Fruit fly (Drosophila melanogaster) whole organism, embryonic: ENCODE data around the gene hfp.

ENCODE experiments used
- CG10431 ChIP-seq: fragments of 200-800 bp; sonication (Bioruptor generic); optimal IDR thresholded peaks from 3 replicates; lab custom pipeline; 2018; ENCODE audit warnings: missing biosample characterization, mild to moderate bottlenecking, missing genetic modification characterization
- CG11456 ChIP-seq: fragments of 200-800 bp; sonication (Bioruptor generic); IDR thresholded peaks from 3 replicates; pipeline ENCODE4 v1.3.6; 2022; ENCODE audit warnings: missing biosample characterization, missing genetic modification characterization
- CG1233 ChIP-seq: fragments of 200-800 bp; sonication (Bioruptor generic); optimal IDR thresholded peaks from 4 replicates; lab custom pipeline; 2018; ENCODE audit warnings: missing biosample characterization, mild to moderate bottlenecking, missing genetic modification characterization
- CG13287 ChIP-seq: fragments of 200-800 bp; sonication (Bioruptor generic); IDR thresholded peaks from 2 replicates; pipeline ENCODE4 v1.3.6; 2022; ENCODE audit warnings: missing biosample characterization, missing genetic modification characterization; ENCODE audit not compliant: partially characterized antibody
- CG14667 ChIP-seq: fragments of 200-800 bp; sonication (Bioruptor generic); IDR thresholded peaks from 2 replicates; pipeline ENCODE4 v1.3.6; 2022; ENCODE audit warnings: missing biosample characterization, missing genetic modification characterization
- CG14710 ChIP-seq: fragments of 200-800 bp; sonication (Bioruptor generic); optimal IDR thresholded peaks from 3 replicates; lab custom pipeline; 2019; ENCODE audit warnings: missing biosample characterization, mild to moderate bottlenecking, missing genetic modification characterization, moderate library complexity
- CG15011 ChIP-seq: fragments of 200-800 bp; sonication (Bioruptor generic); optimal IDR thresholded peaks from 3 replicates; lab custom pipeline; 2018; ENCODE audit warnings: missing biosample characterization, mild to moderate bottlenecking, missing genetic modification characterization
- CG1529 ChIP-seq: fragments of 200-800 bp; sonication (Bioruptor generic); optimal IDR thresholded peaks from 3 replicates; lab custom pipeline; 2018; ENCODE audit warnings: missing biosample characterization, missing genetic modification characterization
- CG1602 ChIP-seq: fragments of 200-800 bp; sonication (Bioruptor generic); optimal IDR thresholded peaks from 3 replicates; lab custom pipeline; 2016; ENCODE audit warnings: missing biosample characterization, missing genetic modification characterization
- CG17568 ChIP-seq: fragments of 200-800 bp; sonication (Bioruptor generic); optimal IDR thresholded peaks from 2 replicates; lab custom pipeline; 2018; ENCODE audit warnings: missing biosample characterization, mild to moderate bottlenecking, missing genetic modification characterization, moderate library complexity
- CG17802 ChIP-seq: fragments of 200-800 bp; sonication (Bioruptor generic); optimal IDR thresholded peaks from 2 replicates; lab custom pipeline; 2018; ENCODE audit warnings: missing biosample characterization, mild to moderate bottlenecking, missing genetic modification characterization, moderate library complexity
- CG18011 ChIP-seq: fragments of 200-800 bp; sonication (Bioruptor generic); optimal IDR thresholded peaks from 2 replicates; lab custom pipeline; 2017; ENCODE audit warnings: missing biosample characterization, missing genetic modification characterization, mild to moderate bottlenecking, moderate library complexity, missing genotype
- CG18599 ChIP-seq: fragments of 200-800 bp; sonication (Bioruptor generic); optimal IDR thresholded peaks from 3 replicates; lab custom pipeline; 2017; ENCODE audit warnings: missing biosample characterization, missing genetic modification characterization, mild to moderate bottlenecking, moderate library complexity, missing genetic modification reagents
- CG32532 ChIP-seq: fragments of 200-800 bp; sonication (Bioruptor generic); IDR thresholded peaks from 2 replicates; pipeline ENCODE4 v1.3.6; 2022; ENCODE audit warnings: missing biosample characterization, missing genetic modification characterization
- CG3726 ChIP-seq: fragments of 200-800 bp; sonication (Bioruptor generic); IDR thresholded peaks from 3 replicates; pipeline ENCODE4, ENCODE4 v1.3.6; 2022; ENCODE audit warnings: missing biosample characterization, missing genetic modification characterization
- CG4707 ChIP-seq: fragments of 200-800 bp; sonication (Bioruptor generic); optimal IDR thresholded peaks from 2 replicates; lab custom pipeline; 2018; ENCODE audit warnings: missing biosample characterization, mild to moderate bottlenecking, missing genetic modification characterization, moderate library complexity
- CG6683 ChIP-seq: fragments of 200-800 bp; sonication (Bioruptor generic); optimal IDR thresholded peaks from 2 replicates; lab custom pipeline; 2017; ENCODE audit warnings: missing biosample characterization, mild to moderate bottlenecking, missing genetic modification characterization, missing genetic modification reagents
- CG6854 ChIP-seq: fragments of 200-800 bp; sonication (Bioruptor generic); optimal IDR thresholded peaks from 3 replicates; lab custom pipeline; 2017; ENCODE audit warnings: missing biosample characterization, mild to moderate bottlenecking, missing genetic modification characterization
- CG8765 ChIP-seq: fragments of 200-800 bp; sonication (Bioruptor generic); IDR thresholded peaks from 2 replicates; pipeline ENCODE4 v1.3.6; 2022; ENCODE audit warnings: missing biosample characterization, missing genetic modification characterization
- CG9817 ChIP-seq: fragments of 200-800 bp; sonication (Bioruptor generic); optimal IDR thresholded peaks from 2 replicates; lab custom pipeline; 2018; ENCODE audit warnings: missing biosample characterization, mild to moderate bottlenecking, missing genetic modification characterization, moderate library complexity
- Ets97D ChIP-seq: fragments of 200-800 bp; sonication (Bioruptor generic); optimal IDR thresholded peaks from 3 replicates; lab custom pipeline; 2016; ENCODE audit warnings: missing biosample characterization, missing genetic modification characterization
- Gsc ChIP-seq: fragments of 200-800 bp; sonication (Bioruptor generic); IDR thresholded peaks from 2 replicates; pipeline ENCODE4 v1.3.6; 2022; ENCODE audit warnings: missing biosample characterization, missing genetic modification characterization
- Gug ChIP-seq: fragments of 200-800 bp; sonication (Bioruptor generic); IDR thresholded peaks from 4 replicates; pipeline ENCODE4 v1.3.6; 2022; ENCODE audit warnings: missing biosample characterization, missing genetic modification characterization
- HLH54F ChIP-seq: fragments of 200-800 bp; sonication (Bioruptor generic); optimal IDR thresholded peaks from 3 replicates; lab custom pipeline; 2016; ENCODE audit warnings: missing biosample characterization, missing genetic modification characterization
- Lhr ChIP-seq: fragments of 200-800 bp; sonication (Bioruptor generic); optimal IDR thresholded peaks from 3 replicates; lab custom pipeline; 2017; ENCODE audit warnings: mild to moderate bottlenecking, missing biosample characterization, missing genetic modification reagents, missing genetic modification characterization
- Lpt ChIP-seq: fragments of >200 bp; optimal IDR thresholded peaks from 2 replicates; lab custom pipeline; 2018; ENCODE audit warnings: missing biosample characterization, missing genetic modification characterization
- MTF-1 ChIP-seq: fragments of 200-800 bp; sonication (Bioruptor generic); optimal IDR thresholded peaks from 2 replicates; lab custom pipeline; 2018; ENCODE audit warnings: missing biosample characterization, mild to moderate bottlenecking, missing genetic modification characterization, borderline replicate concordance
- Myb ChIP-seq: fragments of 200-800 bp; sonication (Bioruptor generic); optimal IDR thresholded peaks from 2 replicates; lab custom pipeline; 2016; ENCODE audit warnings: missing biosample characterization, missing genetic modification characterization
- NfI ChIP-seq: fragments of 200-800 bp; sonication (Bioruptor generic); optimal IDR thresholded peaks from 3 replicates; lab custom pipeline; 2018; ENCODE audit warnings: missing biosample characterization, mild to moderate bottlenecking, missing genetic modification characterization, moderate library complexity
- Optix ChIP-seq: fragments of 200-800 bp; sonication (Bioruptor generic); IDR thresholded peaks from 3 replicates; pipeline ENCODE4 v1.3.6; 2022; ENCODE audit warnings: missing biosample characterization, missing genetic modification characterization
- Rx ChIP-seq: fragments of 200-800 bp; sonication (Bioruptor generic); IDR thresholded peaks from 2 replicates; pipeline ENCODE4 v1.3.6; 2022; ENCODE audit warnings: missing biosample characterization, missing genetic modification characterization
- Taf1 ChIP-seq: fragments of 200-800 bp; sonication (Bioruptor generic); IDR thresholded peaks from 2 replicates; pipeline ENCODE4 v1.3.6; 2022; ENCODE audit warnings: missing biosample characterization, missing genetic modification characterization
- Vsx1 ChIP-seq: fragments of 200-800 bp; sonication (Bioruptor generic); optimal IDR thresholded peaks from 2 replicates; lab custom pipeline; 2017; ENCODE audit warnings: missing biosample characterization, mild to moderate bottlenecking, missing genetic modification characterization, missing genetic modification reagents
- chm ChIP-seq: fragments of 200-800 bp; sonication (Bioruptor generic); IDR thresholded peaks from 2 replicates; pipeline ENCODE4 v1.3.6; 2022; ENCODE audit warnings: missing biosample characterization, missing genetic modification characterization
- chn ChIP-seq: fragments of 200-800 bp; sonication (Bioruptor generic); optimal IDR thresholded peaks from 2 replicates; lab custom pipeline; 2016; ENCODE audit warnings: missing biosample characterization, missing genetic modification characterization
- croc ChIP-seq: fragments of 200-800 bp; sonication (Bioruptor generic); conservative IDR thresholded peaks from 3 replicates; pipeline ENCODE4 v1.3.6; 2022; ENCODE audit warnings: missing biosample characterization, missing genetic modification characterization
- cwo ChIP-seq: fragments of 200-800 bp; sonication (Bioruptor generic); optimal IDR thresholded peaks from 3 replicates; lab custom pipeline; 2017; ENCODE audit warnings: missing biosample characterization, missing genetic modification characterization, mild to moderate bottlenecking, moderate library complexity, missing genetic modification reagents
- dysf ChIP-seq: fragments of 200-800 bp; sonication (Bioruptor generic); IDR thresholded peaks from 3 replicates; pipeline ENCODE4 v1.3.6; 2022; ENCODE audit warnings: missing biosample characterization, missing genetic modification characterization
- ems ChIP-seq: fragments of 200-800 bp; sonication (Bioruptor generic); optimal IDR thresholded peaks from 3 replicates; lab custom pipeline; 2016; ENCODE audit warnings: missing biosample characterization, missing genetic modification characterization
- mirr ChIP-seq: fragments of 200-800 bp; sonication (Bioruptor generic); optimal IDR thresholded peaks from 3 replicates; lab custom pipeline; 2018; ENCODE audit warnings: missing biosample characterization, mild to moderate bottlenecking, missing genetic modification characterization
- otp ChIP-seq: fragments of 200-800 bp; sonication (Bioruptor generic); IDR thresholded peaks from 3 replicates; pipeline ENCODE4, ENCODE4 v1.3.6; 2022; ENCODE audit warnings: missing biosample characterization, missing genetic modification characterization
- pb ChIP-seq: fragments of 200-800 bp; sonication (Bioruptor generic); optimal IDR thresholded peaks from 3 replicates; lab custom pipeline; 2016; ENCODE audit warnings: missing biosample characterization, missing genetic modification characterization
- sisA ChIP-seq: fragments of 200-800 bp; sonication (Bioruptor generic); IDR thresholded peaks from 2 replicates; pipeline ENCODE4 v1.3.6; 2022; ENCODE audit warnings: missing biosample characterization, missing genetic modification characterization
- slp2 ChIP-seq: fragments of 200-800 bp; sonication (Bioruptor generic); optimal IDR thresholded peaks from 2 replicates; lab custom pipeline; 2016; ENCODE audit warnings: missing biosample characterization, missing genetic modification characterization
- tin ChIP-seq: fragments of 200-800 bp; sonication (Bioruptor generic); optimal IDR thresholded peaks from 3 replicates; lab custom pipeline; 2016; ENCODE audit warnings: missing biosample characterization, missing genetic modification characterization
- toy ChIP-seq: fragments of 200-800 bp; sonication (Bioruptor generic); IDR thresholded peaks from 2 replicates; pipeline ENCODE4 v1.3.6; 2022; ENCODE audit warnings: missing biosample characterization, missing genetic modification characterization
- ttk ChIP-seq: fragments of 200-800 bp; sonication (Bioruptor generic); IDR thresholded peaks from 2 replicates; pipeline ENCODE4 v2.1.2; 2022; ENCODE audit warnings: missing biosample characterization, missing genetic modification characterization
- z ChIP-seq: fragments of 200-800 bp; sonication (Bioruptor generic); IDR thresholded peaks from 3 replicates; pipeline ENCODE4 v1.3.6; 2022; ENCODE audit warnings: missing biosample characterization, missing genetic modification characterization
- zen2 ChIP-seq: fragments of 200-800 bp; sonication (Bioruptor generic); IDR thresholded peaks from 3 replicates; pipeline ENCODE4 v1.3.6; 2022; ENCODE audit warnings: missing biosample characterization, missing genetic modification characterization; ENCODE audit not compliant: partially characterized antibody
- zf30C ChIP-seq: fragments of 200-800 bp; sonication (Bioruptor generic); optimal IDR thresholded peaks from 3 replicates; lab custom pipeline; 2018; ENCODE audit warnings: missing biosample characterization, mild to moderate bottlenecking, missing genetic modification characterization

hfp gene

DNA sequence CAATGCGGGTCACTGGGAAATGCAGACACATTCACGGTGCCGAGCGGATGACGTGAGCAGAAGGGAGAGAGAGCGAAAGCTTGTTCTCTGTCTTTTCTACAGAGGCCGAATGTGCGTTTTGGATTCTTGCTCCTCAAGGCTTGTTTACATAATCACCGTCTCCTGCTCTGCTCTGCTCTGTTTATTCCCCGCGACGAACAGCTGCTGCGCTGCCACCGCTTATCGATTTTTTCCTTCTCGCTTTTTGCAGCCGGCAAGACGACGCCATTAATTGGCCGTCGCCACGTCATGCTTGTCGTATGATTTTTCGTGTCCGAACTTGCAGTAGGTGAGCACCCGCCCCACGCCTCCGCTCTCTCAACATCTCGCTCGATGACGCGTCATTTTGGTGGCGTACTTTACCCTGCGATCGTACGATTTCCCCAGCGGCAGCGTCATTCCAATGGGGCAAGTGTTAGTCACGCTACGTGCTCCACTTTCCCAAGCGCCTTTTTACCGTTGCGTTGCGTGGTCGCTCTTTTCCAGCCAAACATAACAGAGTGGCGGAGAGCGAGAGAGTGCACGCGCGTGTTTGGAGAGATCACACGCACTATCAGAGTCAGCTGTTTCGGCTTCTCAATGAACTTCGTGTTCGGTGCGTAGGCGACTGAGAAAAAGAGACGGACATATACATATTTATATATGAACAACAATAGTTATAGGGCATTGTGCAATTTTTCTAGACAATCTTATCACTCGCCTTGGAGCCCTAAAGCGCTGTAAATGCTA, 44.1 kb upstream of the hfp start (continued):
- TF ChIP-seq CG18599 (no peak), dysf (GFP tag; lab: Robert Waterston, UW) (no peak), CG1602 (no peak), toy (no peak), cwo (GFP tag; lab: Kevin White, UChicago) (peak; percentile 76), Optix (GFP tag; lab: Robert Waterston, UW) (no peak), Lhr (GFP tag; lab: Kevin White, UChicago) (no peak), CG6854 (no peak), CG10431 (GFP tag; lab: Kevin White, UChicago) (no peak), Gsc (GFP tag; lab: Robert Waterston, UW) (no peak), CG14710 (tag; lab: Kevin White, UChicago) (no peak), Gug (GFP tag; lab: Robert Waterston, UW) (no peak), Vsx1 (GFP tag; lab: Kevin White, UChicago) (peak; percentile 72), CG18011 (GFP tag; lab: Kevin White, UChicago) (no peak), Rx (GFP tag; lab: Robert Waterston, UW) (no peak), z (GFP tag; lab: Robert Waterston, UW) (no peak), CG11456 (no peak), CG9817 (no peak), NfI (GFP tag; lab: Kevin White, UChicago) (no peak), pb (no peak), CG13287 (GFP tag; lab: Robert Waterston, UW) (no peak), sisA (no peak), Lpt (GFP tag; lab: Kevin White, UChicago) (no peak), chm (GFP tag; lab: Robert Waterston, UW) (0 out of 2 replicates have a peak, but pooled peaks have one; percentile 8), Taf1 (GFP tag; lab: Robert Waterston, UW) (no peak), otp (GFP tag; lab: Robert Waterston, UW) (no peak), CG32532 (0 out of 2 replicates have a peak, but pooled peaks have one; percentile 4), Ets97D (GFP tag; lab: Kevin White, UChicago) (no peak), CG1233 (no peak), mirr (peak; percentile 49), zen2 (GFP tag; lab: Robert Waterston, UW) (peak; percentile 63; the same call in 1 of the 3 replicates), CG15011 (GFP tag; lab: Kevin White, UChicago) (no peak), CG1529 (no peak), CG17568 (GFP tag; lab: Kevin White, UChicago) (peak; percentile 17), zf30C (GFP tag; lab: Kevin White, UChicago) (no peak), slp2 (GFP tag; lab: Kevin White, UChicago) (no peak), ems (no peak), MTF-1 (GFP tag; lab: Kevin White, UChicago) (peak; percentile 7), CG4707 (GFP tag; lab: Kevin White, UChicago) (peak; percentile 13), tin (GFP tag; lab: Kevin White, UChicago) (no peak), Myb (no peak), CG8765 (GFP tag; lab: Robert Waterston, UW) (no peak), CG14667 (GFP tag; lab: Robert Waterston, UW) (no peak), croc (GFP tag; lab: Robert Waterston, UW) (no peak), CG17802 (no peak), HLH54F (GFP tag; lab: Kevin White, UChicago) (no peak), ttk (peak; percentile 19; the same call in 1 of the 2 replicates), CG6683 (GFP tag; lab: Kevin White, UChicago) (no peak), chn (GFP tag; lab: Kevin White, UChicago) (no peak), CG3726 (GFP tag; lab: Robert Waterston, UW) (no peak)
